Worm (Caenorhabditis elegans): Measurements from ENCODE around the gene fbxa-213.

Gene fbxa-213

ce11 chrV:18241328-18241727, 27.3 kb downstream of the fbxa-213 start, which contains the start of gene R10E8.8:
R10E8.8 (minus strand) TSS chrV:18241670.
- no peak for TF ChIP-seq elt-3 (tag; optimal IDR thresholded peaks at IDR 0.05)
- TF ChIP-seq blmp-1 (tag; optimal IDR thresholded peaks at IDR 0.05; ENCODE audit: insufficient read depth): no peak
- TF ChIP-seq unc-62 (GFP tag; optimal IDR thresholded peaks at IDR 0.05): no peak
- no peak for TF ChIP-seq F13H6.1 (tag; optimal IDR thresholded peaks at IDR 0.05)
- no peak for TF ChIP-seq sma-3 (GFP tag; optimal IDR thresholded peaks at IDR 0.05)
- peak; percentile 35 for TF ChIP-seq crh-2 (tag; optimal IDR thresholded peaks at IDR 0.05)
- TF ChIP-seq nhr-11 (tag; optimal IDR thresholded peaks at IDR 0.05): no peak
- peak; percentile 18 for TF ChIP-seq gmeb-1 (tag; optimal IDR thresholded peaks at IDR 0.05)
- peak; percentile 27 for TF ChIP-seq fos-1 (tag; optimal IDR thresholded peaks at IDR 0.05)
- TF ChIP-seq nhr-129 (tag; optimal IDR thresholded peaks at IDR 0.05): no peak

DNA sequence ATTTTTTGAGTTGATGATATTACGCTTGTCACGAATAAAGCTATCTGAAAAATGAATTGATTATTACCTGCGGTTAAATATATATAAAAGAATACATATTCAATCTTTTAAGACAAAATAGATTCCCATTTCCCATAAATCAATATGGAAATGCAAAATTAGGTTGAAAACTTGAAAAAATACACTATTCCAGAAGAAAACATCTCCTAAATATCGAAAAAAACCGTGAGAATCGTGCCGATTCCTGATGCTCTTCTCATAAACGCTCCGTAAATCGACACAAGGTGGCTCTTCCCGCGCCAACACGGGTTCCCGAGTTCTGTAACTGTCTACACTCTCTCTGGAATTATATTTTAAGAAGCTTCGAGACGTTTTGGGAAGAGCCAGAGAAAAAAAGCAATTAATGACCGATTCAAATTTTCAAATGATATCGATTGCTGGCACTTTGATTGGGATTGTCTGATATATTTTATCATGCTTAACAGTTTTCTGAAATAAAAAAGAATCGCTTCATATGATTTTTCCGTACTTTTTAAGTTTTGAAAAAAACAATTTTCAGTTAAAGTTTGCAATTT, 31.8 kb downstream of the fbxa-213 start, which contains the start of gene R10E8.3:
Gene R10E8.3, minus strand, starts transcription at position 51 of the 575 bp plus-strand sequence.
- TF ChIP-seq sma-3 (GFP tag; optimal IDR thresholded peaks at IDR 0.05) (no peak), ama-1 (optimal IDR thresholded peaks at IDR 0.05) (no peak), ZK546.5 (tag; optimal IDR thresholded peaks at IDR 0.05) (no peak), fos-1 (tag; optimal IDR thresholded peaks at IDR 0.05) (no peak), nhr-11 (tag; optimal IDR thresholded peaks at IDR 0.05) (no peak), ztf-11 (tag; optimal IDR thresholded peaks at IDR 0.05) (no peak), C34F6.9 (tag; optimal IDR thresholded peaks at IDR 0.05) (no peak), dmd-4 (tag; optimal IDR thresholded peaks at IDR 0.05) (no peak), unc-62 (GFP tag; optimal IDR thresholded peaks at IDR 0.05) (no peak), nhr-237 (tag; optimal IDR thresholded peaks at IDR 0.05) (no peak), nhr-12 (tag; optimal IDR thresholded peaks at IDR 0.05) (no peak), crh-2 (tag; optimal IDR thresholded peaks at IDR 0.05) (no peak), ztf-4 (tag; optimal IDR thresholded peaks at IDR 0.05) (no peak), F13H6.1 (tag; optimal IDR thresholded peaks at IDR 0.05) (no peak), elt-1 (tag; optimal IDR thresholded peaks at IDR 0.05) (no peak)

- TF ChIP-seq Y55F3AM.14 (GFP tag; optimal IDR thresholded peaks at IDR 0.05): no peak
- TF ChIP-seq nhr-11 (tag; optimal IDR thresholded peaks at IDR 0.05): no peak
- no peak for TF ChIP-seq ztf-1 (GFP tag; conservative IDR thresholded peaks at IDR 0.05)
- no peak for TF ChIP-seq elt-3 (tag; optimal IDR thresholded peaks at IDR 0.05)
- TF ChIP-seq egl-27 (tag; optimal IDR thresholded peaks at IDR 0.05): no peak
These were observed 32.8 kb downstream of the fbxa-213 start for ce11 chrV:18235808-18236207.

DNA sequence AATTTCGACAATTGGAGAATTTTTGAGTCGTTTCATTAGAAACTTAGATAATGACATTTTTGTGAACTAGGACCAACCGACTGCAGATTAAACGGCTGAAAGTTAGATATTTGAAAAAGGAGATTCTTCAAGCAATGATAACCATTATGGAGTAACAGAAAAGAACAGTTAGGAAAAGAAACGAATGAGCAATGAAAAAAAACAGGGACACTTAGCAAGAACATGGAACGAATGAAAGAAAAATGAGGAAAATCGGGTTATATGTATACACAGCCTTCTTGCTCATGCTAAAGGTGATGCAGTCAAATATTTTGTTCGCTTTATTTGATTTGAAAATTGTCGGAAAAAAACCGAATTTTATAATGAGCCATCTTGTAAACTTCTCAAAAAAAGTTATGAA, 44.3 kb downstream of the fbxa-213 start, which contains the start of gene F16H6.10:
Gene F16H6.10, minus strand, starts transcription at position 101 of the 400 bp plus-strand sequence.
- TF ChIP-seq dmd-4 (tag; optimal IDR thresholded peaks at IDR 0.05): no peak
- TF ChIP-seq nhr-129 (tag; optimal IDR thresholded peaks at IDR 0.05): no peak
- no peak for TF ChIP-seq unc-39 (tag; optimal IDR thresholded peaks at IDR 0.05)
- no peak for TF ChIP-seq nhr-237 (tag; optimal IDR thresholded peaks at IDR 0.05)
- no peak for TF ChIP-seq nhr-25 (tag; optimal IDR thresholded peaks at IDR 0.05)
- TF ChIP-seq egl-27 (tag; optimal IDR thresholded peaks at IDR 0.05): no peak
- no peak for TF ChIP-seq C34F6.9 (tag; optimal IDR thresholded peaks at IDR 0.05)
- TF ChIP-seq ztf-4 (tag; optimal IDR thresholded peaks at IDR 0.05): no peak
- no peak for TF ChIP-seq ama-1 (optimal IDR thresholded peaks at IDR 0.05)
- TF ChIP-seq R02D3.7 (tag; optimal IDR thresholded peaks at IDR 0.05): no peak
- no peak for TF ChIP-seq sma-9 (GFP tag; optimal IDR thresholded peaks at IDR 0.05)
- no peak for TF ChIP-seq sma-9 (tag; optimal IDR thresholded peaks at IDR 0.05)
- no peak for TF ChIP-seq lin-39 (tag; optimal IDR thresholded peaks at IDR 0.05)
- no peak for TF ChIP-seq nhr-10 (tag; optimal IDR thresholded peaks at IDR 0.05)
- no peak for TF ChIP-seq nhr-6 (tag; optimal IDR thresholded peaks at IDR 0.05)
- no peak for TF ChIP-seq ztf-11 (tag; optimal IDR thresholded peaks at IDR 0.05)
- no peak for TF ChIP-seq elt-1 (tag; optimal IDR thresholded peaks at IDR 0.05)
- no peak for TF ChIP-seq unc-55 (GFP tag; optimal IDR thresholded peaks at IDR 0.05)
